Fruit fly (Drosophila melanogaster): ENCODE results near the gene spn-A.

DNA sequence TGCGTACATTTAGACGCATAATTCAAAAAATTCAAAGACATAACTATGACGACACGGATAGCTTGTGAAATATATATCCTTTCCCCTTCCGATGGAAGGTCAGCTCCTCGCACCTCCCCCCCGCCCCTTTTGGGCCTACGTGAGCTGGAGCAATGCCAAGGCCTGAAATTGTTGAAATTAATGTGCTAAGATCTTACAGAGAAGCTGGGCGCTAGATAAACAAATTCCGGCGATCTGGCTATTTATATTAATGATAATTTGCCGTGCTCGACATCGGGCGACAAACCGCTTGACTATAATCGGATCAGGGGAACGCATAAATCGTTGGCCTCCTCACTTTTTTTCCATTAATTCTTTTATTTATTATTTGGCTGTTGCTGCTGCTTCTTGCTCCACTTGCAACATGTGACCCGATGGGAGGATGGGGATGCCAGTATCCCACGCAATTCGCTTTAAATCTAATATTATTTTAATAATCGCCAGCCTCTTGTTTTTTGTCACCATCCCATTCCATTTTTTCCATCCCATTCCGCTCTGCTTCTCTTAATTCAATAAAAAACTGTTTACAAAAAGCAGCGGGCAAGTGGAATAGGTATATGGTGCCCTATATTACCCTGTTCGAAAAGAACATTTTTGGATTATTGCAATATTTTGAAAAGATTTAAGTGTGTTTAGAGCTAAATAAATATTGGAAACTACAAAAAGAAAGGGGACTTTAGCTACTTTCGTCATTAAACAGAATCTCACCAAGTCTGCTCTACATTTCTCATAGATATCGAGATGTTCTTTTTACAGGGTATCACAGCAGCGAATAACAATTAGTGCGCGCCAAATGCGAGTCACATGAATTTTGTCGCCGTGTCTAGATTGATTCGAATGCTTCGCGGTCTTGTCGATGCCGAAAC, 36.2 kb upstream of the spn-A start:
- TF ChIP-seq Hr39 (GFP tag; optimal IDR thresholded peaks at IDR 0.05), result no peak
- TF ChIP-seq CG34406 (GFP tag; optimal IDR thresholded peaks at IDR 0.05), result no peak
- TF ChIP-seq CG11294 (GFP tag; IDR thresholded peaks at IDR 0.05), result no peak
- no peak for TF ChIP-seq Sox102F (GFP tag; optimal IDR thresholded peaks at IDR 0.05)
- no peak for TF ChIP-seq Eip75B (GFP tag; optimal IDR thresholded peaks at IDR 0.05)
- TF ChIP-seq Ets21C (GFP tag; optimal IDR thresholded peaks at IDR 0.05), result no peak
- no peak for TF ChIP-seq CG6808 (GFP tag; optimal IDR thresholded peaks at IDR 0.05)
- no peak for TF ChIP-seq Ets96B (tag; optimal IDR thresholded peaks at IDR 0.05)
- TF ChIP-seq Smox (GFP tag; optimal IDR thresholded peaks at IDR 0.05), result no peak
- no peak for TF ChIP-seq CG4318 (GFP tag; optimal IDR thresholded peaks at IDR 0.05)
- TF ChIP-seq pdm3 (GFP tag; optimal IDR thresholded peaks at IDR 0.05), result no peak
- no peak for TF ChIP-seq dac (GFP tag; optimal IDR thresholded peaks at IDR 0.05)
